Worm (Caenorhabditis elegans): ENCODE data around the gene acs-2.
A peak's percentile ranks its signal among the peaks of the same experiment; 100 is the strongest.
"Not testable (repeated sequence)": the region's sequence is repeated elsewhere in the genome, so short reads cannot be mapped to it uniquely, and the experiment has no call there.

acs-2 gene

DNA sequence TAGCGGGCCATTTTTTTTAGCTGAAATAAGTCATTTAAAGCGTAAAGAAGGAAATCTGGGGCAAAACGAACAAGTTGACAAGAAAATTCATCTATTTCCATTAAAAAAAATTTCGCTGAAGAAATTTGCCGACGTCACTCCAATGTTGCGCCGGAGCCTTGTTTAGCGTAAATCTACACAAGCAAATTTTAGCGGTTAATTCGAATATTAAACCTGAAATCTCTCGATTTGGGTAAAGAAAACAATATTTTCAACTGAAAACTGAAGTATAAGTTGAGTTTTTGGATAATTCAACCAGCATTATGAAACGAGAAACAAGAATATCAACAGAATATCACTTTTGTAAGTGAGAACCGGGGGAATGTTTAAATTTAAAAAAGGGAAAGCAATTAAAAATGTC lies 11.2 kb downstream of the acs-2 start, which contains the start of gene F28F8.9:
Gene F28F8.9, minus strand, starts transcription at position 288 of the 400 bp plus-strand sequence.
- peak; percentile 31 for TF ChIP-seq nfya-1 (tag; optimal IDR thresholded peaks at IDR 0.05)
- no peak for TF ChIP-seq madf-2 (tag; optimal IDR thresholded peaks at IDR 0.05)
- no peak for TF ChIP-seq ttx-3 (tag; optimal IDR thresholded peaks at IDR 0.05)
- TF ChIP-seq dve-1 (tag; optimal IDR thresholded peaks at IDR 0.05) = no peak
- no peak for TF ChIP-seq ceh-18 (tag; optimal IDR thresholded peaks at IDR 0.05)

- TF ChIP-seq nfya-1 (tag; optimal IDR thresholded peaks at IDR 0.05) = peak; percentile 30
These were observed 14.2 kb downstream of the acs-2 start for ce11 chrV:15581440-15581839.

- TF ChIP-seq ref-2 (tag; optimal IDR thresholded peaks at IDR 0.05) = peak; percentile 29
These were observed 23.0 kb downstream of the acs-2 start, which contains the start of gene F28F8.7 for ce11 chrV:15590183-15590667. Gene F28F8.7 (minus strand): TSS chrV:15590617.

- TF ChIP-seq K02D7.2 (tag; optimal IDR thresholded peaks at IDR 0.05) (no peak), pat-9 (tag; optimal IDR thresholded peaks at IDR 0.05) (no peak), gmeb-2 (tag; optimal IDR thresholded peaks at IDR 0.05) (no peak), elt-2 (tag; optimal IDR thresholded peaks at IDR 0.05) (no peak), unc-42 (tag; optimal IDR thresholded peaks at IDR 0.05) (no peak), ceh-48 (tag; optimal IDR thresholded peaks at IDR 0.05) (no peak), pha-2 (tag; optimal IDR thresholded peaks at IDR 0.05) (no peak), syd-9 (tag; optimal IDR thresholded peaks at IDR 0.05) (no peak), che-1 (tag; optimal IDR thresholded peaks at IDR 0.05) (no peak)
These were observed 27.4 kb downstream of the acs-2 start, which contains the start of gene fbxa-139 for ce11 chrV:15594573-15594972. Gene fbxa-139 (minus strand): TSS chrV:15594673.

DNA sequence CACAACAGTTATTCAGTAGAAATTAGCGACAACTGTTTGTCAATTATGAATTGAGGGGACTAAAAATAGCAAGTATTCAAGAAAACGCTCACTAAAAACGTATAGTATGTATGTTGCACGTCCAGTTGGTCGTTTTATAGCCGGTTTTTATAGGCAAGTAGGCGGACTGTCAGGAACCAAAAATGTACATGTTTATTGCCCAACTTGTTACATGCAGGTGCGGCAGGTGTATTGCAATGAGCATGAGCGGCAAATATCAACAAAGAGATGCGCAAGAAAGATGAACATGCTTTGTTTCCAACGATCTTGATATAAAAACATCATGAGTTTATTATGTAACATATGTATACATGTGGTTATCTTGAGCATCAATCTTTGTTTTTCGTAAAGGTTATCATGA lies 32.6 kb downstream of the acs-2 start, which contains the start of gene B0391.14:
Gene B0391.14, minus strand, starts transcription at position 101 of the 400 bp plus-strand sequence.
- not testable (repeated sequence) for TF ChIP-seq ceh-18 (tag; optimal IDR thresholded peaks at IDR 0.05); fkh-10 (GFP tag; optimal IDR thresholded peaks at IDR 0.05); unc-42 (tag; optimal IDR thresholded peaks at IDR 0.05)

DNA sequence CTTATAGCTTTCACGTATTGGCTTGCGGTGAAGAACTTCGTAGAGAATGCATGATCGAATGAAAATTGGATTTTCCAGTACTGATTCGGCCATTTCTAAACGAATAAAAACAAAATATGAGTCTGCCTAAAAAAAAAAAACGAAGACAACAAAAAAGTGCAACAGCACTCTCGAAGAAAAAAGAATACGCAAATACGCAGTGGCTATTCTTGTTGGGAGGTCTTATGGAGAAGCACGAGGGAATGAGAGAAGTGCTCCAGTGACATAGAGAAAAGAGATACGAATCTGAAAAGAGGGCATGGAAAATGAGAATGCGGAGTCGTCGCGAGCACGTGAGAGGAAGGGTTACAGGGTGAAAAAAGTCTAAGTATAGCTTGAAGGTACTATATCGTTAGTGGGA lies 35.1 kb downstream of the acs-2 start, which contains the start of gene fbxa-152:
Gene fbxa-152, minus strand, starts transcription at position 101 of the 400 bp plus-strand sequence.
- no peak for TF ChIP-seq ceh-24 (tag; optimal IDR thresholded peaks at IDR 0.05)
- TF ChIP-seq pqm-1 (tag; optimal IDR thresholded peaks at IDR 0.05) = no peak
- no peak for TF ChIP-seq pag-3 (tag; optimal IDR thresholded peaks at IDR 0.05; ENCODE audit: borderline replicate concordance)
- TF ChIP-seq npax-4 (tag; optimal IDR thresholded peaks at IDR 0.05) = no peak
- no peak for TF ChIP-seq ama-1 (optimal IDR thresholded peaks at IDR 0.05)
- no peak for TF ChIP-seq unc-86 (tag; optimal IDR thresholded peaks at IDR 0.05)
- no peak for TF ChIP-seq ets-4 (tag; optimal IDR thresholded peaks at IDR 0.05)
- TF ChIP-seq unc-55 (GFP tag; optimal IDR thresholded peaks at IDR 0.05) = no peak
- TF ChIP-seq C38D4.7 (GFP tag; optimal IDR thresholded peaks at IDR 0.05) = no peak
- TF ChIP-seq ceh-9 (tag; optimal IDR thresholded peaks at IDR 0.05) = no peak
- TF ChIP-seq pha-2 (tag; optimal IDR thresholded peaks at IDR 0.05) = no peak

ce11 chrV:15605045-15605444 lies 37.9 kb downstream of the acs-2 start, which contains the start of gene fbxa-154:
Gene fbxa-154 (minus strand): TSS chrV:15605145.
- no peak for TF ChIP-seq ceh-18 (tag; optimal IDR thresholded peaks at IDR 0.05)
- no peak for TF ChIP-seq elt-4 (tag; optimal IDR thresholded peaks at IDR 0.05)
- TF ChIP-seq C08G9.2 (tag; optimal IDR thresholded peaks at IDR 0.05) = no peak
- TF ChIP-seq eyg-1 (tag; optimal IDR thresholded peaks at IDR 0.05) = no peak
- no peak for TF ChIP-seq ahr-1 (tag; optimal IDR thresholded peaks at IDR 0.05)
- no peak for TF ChIP-seq unc-42 (tag; optimal IDR thresholded peaks at IDR 0.05)
- TF ChIP-seq rnt-1 (tag; optimal IDR thresholded peaks at IDR 0.05) = no peak
- TF ChIP-seq ceh-19 (GFP tag; optimal IDR thresholded peaks at IDR 0.05) = no peak
- TF ChIP-seq mec-3 (tag; optimal IDR thresholded peaks at IDR 0.05; ENCODE audit: borderline replicate concordance) = no peak
- TF ChIP-seq ceh-6 (GFP tag; optimal IDR thresholded peaks at IDR 0.05) = no peak
- TF ChIP-seq hlh-13 (GFP tag; optimal IDR thresholded peaks at IDR 0.05) = no peak
- TF ChIP-seq pha-2 (tag; optimal IDR thresholded peaks at IDR 0.05) = no peak
- TF ChIP-seq Y22D7AL.16 (tag; optimal IDR thresholded peaks at IDR 0.05) = no peak
- no peak for TF ChIP-seq ceh-45 (GFP tag; IDR thresholded peaks at IDR 0.05)
- no peak for TF ChIP-seq unc-55 (GFP tag; optimal IDR thresholded peaks at IDR 0.05)

All from whole organism, late embryonic.